Worm (Caenorhabditis elegans): ENCODE results near the gene R13D7.2.

The R13D7.2 gene

DNA sequence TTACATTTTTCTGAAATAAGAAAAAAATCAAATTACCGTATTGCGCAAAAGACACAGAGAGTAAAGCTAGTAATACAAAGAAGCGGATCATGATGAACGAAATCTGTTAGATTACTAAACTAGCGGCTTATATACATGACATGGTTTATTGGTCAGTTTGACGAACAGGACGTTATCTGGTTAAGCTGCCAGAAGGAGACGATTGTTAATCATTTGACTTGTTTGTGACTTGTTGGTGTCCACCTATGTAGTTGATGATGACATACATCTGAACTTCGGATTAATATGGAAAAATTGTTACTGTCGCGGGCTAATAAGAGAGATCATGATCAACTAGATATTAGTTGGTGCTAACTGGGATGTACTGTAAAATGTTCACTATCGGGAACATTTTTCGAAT is 9.6 kb upstream of the R13D7.2 start, which contains the start of gene cnc-9:
Gene cnc-9, minus strand, starts transcription at position 101 of the 400 bp plus-strand sequence.
- TF ChIP-seq elt-1 (tag; optimal IDR thresholded peaks at IDR 0.05) (no peak), nhr-25 (tag; optimal IDR thresholded peaks at IDR 0.05) (no peak), eor-1 (tag; optimal IDR thresholded peaks at IDR 0.05) (no peak), R02D3.7 (tag; optimal IDR thresholded peaks at IDR 0.05) (no peak), mdl-1 (tag; optimal IDR thresholded peaks at IDR 0.05) (no peak), pha-4 (tag; optimal IDR thresholded peaks at IDR 0.05) (no peak), ceh-16 (tag; optimal IDR thresholded peaks at IDR 0.05) (no peak), lin-39 (tag; optimal IDR thresholded peaks at IDR 0.05) (no peak), nfya-1 (tag; optimal IDR thresholded peaks at IDR 0.05; ENCODE audit: insufficient read depth) (no peak), nhr-43 (tag; optimal IDR thresholded peaks at IDR 0.05; ENCODE audit: poor library complexity, severe bottlenecking) (no peak), fkh-2 (tag; optimal IDR thresholded peaks at IDR 0.05) (no peak), elt-2 (tag; optimal IDR thresholded peaks at IDR 0.05) (no peak), ama-1 (optimal IDR thresholded peaks at IDR 0.05) (no peak), nhr-77 (tag; optimal IDR thresholded peaks at IDR 0.05) (no peak), ZK546.5 (tag; optimal IDR thresholded peaks at IDR 0.05) (no peak), unc-39 (tag; optimal IDR thresholded peaks at IDR 0.05) (no peak), jun-1 (tag; optimal IDR thresholded peaks at IDR 0.05) (no peak), lsy-12 (tag; optimal IDR thresholded peaks at IDR 0.05) (no peak)

DNA sequence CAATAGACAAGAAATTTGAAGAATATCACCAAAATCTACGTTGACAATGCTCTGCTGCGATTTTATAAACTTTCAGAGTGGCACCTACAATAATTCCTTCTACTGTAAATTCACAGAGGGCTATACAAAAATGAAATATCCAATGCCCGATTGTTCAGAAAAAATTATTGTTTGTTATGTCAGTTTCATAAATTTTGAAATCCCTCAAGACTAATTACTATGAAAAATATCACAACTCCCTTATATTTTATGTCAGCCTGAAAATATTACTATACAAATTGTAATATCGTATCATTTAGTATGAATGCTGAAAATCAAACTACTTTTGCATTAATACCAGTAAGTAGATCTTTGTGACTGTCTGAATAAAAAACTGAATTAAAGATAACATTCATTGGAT is 9.1 kb upstream of the R13D7.2 start, which contains the start of gene srx-60:
Gene srx-60, plus strand, starts transcription at position 301 of the 400 bp plus-strand sequence.
- no peak for TF ChIP-seq nhr-237 (tag; optimal IDR thresholded peaks at IDR 0.05)

DNA sequence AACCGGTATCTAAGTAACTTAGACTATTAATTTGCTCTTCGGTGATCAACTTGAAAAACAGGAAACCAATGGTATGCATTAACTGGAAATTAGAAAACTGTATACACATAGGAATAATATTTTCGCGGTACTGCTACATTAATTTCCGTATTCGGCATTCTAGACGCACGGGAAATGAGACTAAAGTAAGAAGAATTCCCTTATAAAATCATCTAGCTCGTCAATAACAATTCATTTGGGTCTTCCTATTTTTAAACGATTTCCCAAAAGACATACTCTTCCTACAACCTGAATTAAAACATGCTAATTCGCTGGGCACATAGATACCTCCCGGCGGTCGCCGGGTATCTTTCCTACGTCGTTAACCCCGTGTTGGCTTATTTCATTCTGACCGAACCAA is 7.3 kb upstream of the R13D7.2 start, which contains the start of gene srj-13:
Gene srj-13, plus strand, starts transcription at position 301 of the 400 bp plus-strand sequence.
- TF ChIP-seq lin-15B (tag; optimal IDR thresholded peaks at IDR 0.05) (no peak), nhr-23 (tag; optimal IDR thresholded peaks at IDR 0.05) (no peak), nfya-1 (tag; optimal IDR thresholded peaks at IDR 0.05; ENCODE audit: insufficient read depth) (no peak), ceh-16 (tag; optimal IDR thresholded peaks at IDR 0.05) (no peak)

DNA sequence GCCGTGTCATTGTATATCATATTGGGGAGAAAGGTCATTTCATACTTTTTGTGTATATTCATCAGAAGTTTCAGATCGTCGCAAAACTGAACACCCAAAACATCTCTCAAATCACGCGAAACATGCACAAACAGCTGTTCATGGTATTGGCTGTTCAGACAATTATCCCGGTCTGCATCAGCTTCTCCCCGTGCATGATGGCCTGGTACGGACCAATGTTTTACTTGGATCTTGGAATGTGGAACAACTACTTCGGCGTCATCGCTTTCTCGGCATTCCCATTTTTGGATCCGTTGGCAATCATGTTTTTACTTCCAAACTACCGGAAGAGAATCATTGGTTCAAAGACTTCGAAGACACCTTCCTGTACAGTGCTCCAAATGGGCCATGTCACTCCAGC is 6.2 kb upstream of the R13D7.2 start:
- no peak for TF ChIP-seq ceh-9 (tag; optimal IDR thresholded peaks at IDR 0.05)
- no peak for TF ChIP-seq nhr-28 (tag; optimal IDR thresholded peaks at IDR 0.05)
- TF ChIP-seq ztf-4 (tag; optimal IDR thresholded peaks at IDR 0.05), result no peak
- TF ChIP-seq ztf-11 (tag; optimal IDR thresholded peaks at IDR 0.05), result no peak
- no peak for TF ChIP-seq lin-39 (tag; optimal IDR thresholded peaks at IDR 0.05)
- no peak for TF ChIP-seq nhr-237 (tag; optimal IDR thresholded peaks at IDR 0.05)
- TF ChIP-seq nhr-11 (tag; optimal IDR thresholded peaks at IDR 0.05), result no peak
- TF ChIP-seq egl-27 (tag; optimal IDR thresholded peaks at IDR 0.05), result no peak
- TF ChIP-seq elt-2 (tag; optimal IDR thresholded peaks at IDR 0.05), result no peak
- no peak for TF ChIP-seq eor-1 (tag; optimal IDR thresholded peaks at IDR 0.05)
- no peak for TF ChIP-seq ZK546.5 (tag; optimal IDR thresholded peaks at IDR 0.05)
- no peak for TF ChIP-seq skn-1 (tag; optimal IDR thresholded peaks at IDR 0.05)
- TF ChIP-seq fkh-10 (GFP tag; optimal IDR thresholded peaks at IDR 0.05), result no peak
- TF ChIP-seq mdl-1 (tag; optimal IDR thresholded peaks at IDR 0.05), result no peak

DNA sequence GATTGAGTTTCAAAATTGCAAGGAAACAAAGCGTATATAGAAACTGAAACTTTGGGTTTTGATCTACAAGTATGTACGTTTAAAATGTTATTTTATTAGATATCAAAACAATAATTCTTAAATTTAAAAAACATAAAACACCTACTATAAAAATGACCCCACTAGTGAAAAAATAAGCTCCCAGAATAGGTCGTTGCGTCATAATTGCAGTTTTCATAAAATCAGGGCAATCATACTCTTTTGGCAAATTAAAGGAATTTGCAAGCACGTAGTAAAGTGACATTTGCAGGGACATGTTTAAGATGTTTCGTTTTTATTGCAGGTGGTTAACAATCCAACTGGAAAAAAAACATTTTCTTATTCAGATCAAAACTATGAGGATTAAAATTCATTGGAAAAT is 1.2 kb upstream of the R13D7.2 start, which contains the start of gene srt-6:
Gene srt-6, minus strand, starts transcription at position 295 of the 400 bp plus-strand sequence.
- TF ChIP-seq ceh-16 (tag; optimal IDR thresholded peaks at IDR 0.05), result no peak
- no peak for TF ChIP-seq snpc-4 (tag; optimal IDR thresholded peaks at IDR 0.05)
- no peak for TF ChIP-seq nhr-12 (tag; optimal IDR thresholded peaks at IDR 0.05)
- TF ChIP-seq skn-1 (tag; optimal IDR thresholded peaks at IDR 0.05), result no peak

DNA sequence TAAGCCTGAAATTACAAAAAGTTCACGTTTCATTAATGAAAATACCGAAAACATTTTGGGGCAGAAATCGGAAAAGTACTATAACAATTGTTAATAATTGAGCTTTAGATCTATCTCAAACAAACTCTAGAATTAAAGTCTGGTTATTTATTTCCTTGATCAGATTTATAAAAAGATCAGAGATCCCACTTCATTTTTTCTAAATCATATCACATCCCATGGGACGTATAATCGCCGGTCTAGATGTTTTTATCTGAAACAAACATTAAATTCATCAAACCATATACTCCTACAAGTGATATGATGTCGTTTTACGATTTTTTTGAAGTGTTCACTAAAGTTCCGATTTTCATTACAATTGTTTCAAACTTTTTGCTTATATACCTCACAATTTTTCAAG is 2.0 kb downstream of the R13D7.2 start, which contains the start of gene str-41:
Gene str-41, plus strand, starts transcription at position 301 of the 400 bp plus-strand sequence.
- no peak for TF ChIP-seq ceh-28 (tag; optimal IDR thresholded peaks at IDR 0.05)
- TF ChIP-seq sea-2 (GFP tag; optimal IDR thresholded peaks at IDR 0.05), result no peak
- TF ChIP-seq zag-1 (tag; optimal IDR thresholded peaks at IDR 0.05), result no peak
- TF ChIP-seq nhr-28 (tag; optimal IDR thresholded peaks at IDR 0.05), result no peak
- TF ChIP-seq ceh-9 (tag; optimal IDR thresholded peaks at IDR 0.05), result no peak
- no peak for TF ChIP-seq nhr-11 (tag; optimal IDR thresholded peaks at IDR 0.05)
- TF ChIP-seq ceh-16 (tag; optimal IDR thresholded peaks at IDR 0.05), result no peak
- no peak for TF ChIP-seq eor-1 (tag; optimal IDR thresholded peaks at IDR 0.05)
- no peak for TF ChIP-seq ZK546.5 (tag; optimal IDR thresholded peaks at IDR 0.05)
- no peak for TF ChIP-seq egl-5 (tag; optimal IDR thresholded peaks at IDR 0.05)
- no peak for TF ChIP-seq mml-1 (tag; optimal IDR thresholded peaks at IDR 0.05)
- TF ChIP-seq egl-27 (tag; optimal IDR thresholded peaks at IDR 0.05), result no peak
- TF ChIP-seq elt-1 (tag; optimal IDR thresholded peaks at IDR 0.05), result no peak
- TF ChIP-seq jun-1 (tag; optimal IDR thresholded peaks at IDR 0.05), result no peak
- no peak for TF ChIP-seq nhr-43 (tag; optimal IDR thresholded peaks at IDR 0.05; ENCODE audit: poor library complexity, severe bottlenecking)
- no peak for TF ChIP-seq ztf-4 (tag; optimal IDR thresholded peaks at IDR 0.05)
- no peak for TF ChIP-seq ama-1 (optimal IDR thresholded peaks at IDR 0.05)
- no peak for TF ChIP-seq tbx-2 (tag; optimal IDR thresholded peaks at IDR 0.05)
